Worm (Caenorhabditis elegans) whole organism, L2 larva: ENCODE results near the gene Y24F12A.1.

Experiments used
- C34F6.9 ChIP-seq: fragments of 150-350 bp; optimal IDR thresholded peaks from 2 replicates; lab custom pipeline; 2014; ENCODE audit warnings: missing biosample characterization, missing genetic modification characterization
- F13H6.1 ChIP-seq: sonication (generic microtip); optimal IDR thresholded peaks from 2 replicates; lab custom pipeline; 2016; ENCODE audit warnings: missing genetic modification characterization, missing compliant biosample characterization
- R02D3.7 ChIP-seq: fragments of 150-350 bp; optimal IDR thresholded peaks from 2 replicates; lab custom pipeline; 2014; ENCODE audit warnings: missing biosample characterization, missing genetic modification characterization
- ZK546.5 ChIP-seq: sonication (generic microtip); optimal IDR thresholded peaks from 2 replicates; lab custom pipeline; 2017; ENCODE audit warnings: missing biosample characterization, missing genetic modification characterization
- alr-1 ChIP-seq: fragments of 150-350 bp; optimal IDR thresholded peaks from 2 replicates; lab custom pipeline; 2014; ENCODE audit warnings: missing biosample characterization, missing genetic modification characterization
- aly-2 ChIP-seq: fragments of 150-350 bp; optimal IDR thresholded peaks from 2 replicates; lab custom pipeline; 2014; ENCODE audit warnings: missing biosample characterization, missing genetic modification characterization
- crh-2 ChIP-seq: sonication (generic microtip); optimal IDR thresholded peaks from 2 replicates; lab custom pipeline; 2017; ENCODE audit warnings: missing biosample characterization, missing genetic modification characterization
- egl-27 ChIP-seq: sonication (generic microtip); optimal IDR thresholded peaks from 3 replicates; lab custom pipeline; 2017; ENCODE audit warnings: missing biosample characterization, missing genetic modification reagents, missing genetic modification characterization
- gmeb-1 ChIP-seq: fragments of 150-350 bp; optimal IDR thresholded peaks from 2 replicates; lab custom pipeline; 2014; ENCODE audit warnings: missing biosample characterization, missing genetic modification characterization
- lin-11 ChIP-seq: fragments of 150-350 bp; sonication (generic microtip); optimal IDR thresholded peaks from 2 replicates; lab custom pipeline; 2014; ENCODE audit warnings: missing biosample characterization, missing genetic modification characterization, inconsistent platforms, mixed read lengths
- lin-39 ChIP-seq: fragments of 150-350 bp; optimal IDR thresholded peaks from 2 replicates; lab custom pipeline; 2014; ENCODE audit warnings: missing biosample characterization, missing genetic modification reagents, missing genetic modification characterization
- lsy-2 ChIP-seq, 2 experiments: fragments of 150-350 bp in 1 of 2; sonication (generic microtip) in 1 of 2; optimal IDR thresholded peaks; 2 replicates each; lab custom pipeline; 2014 to 2017; ENCODE audit warnings: missing biosample characterization in 2 of 2, missing genetic modification characterization in 2 of 2
- mab-5 ChIP-seq: fragments of 150-350 bp; optimal IDR thresholded peaks from 2 replicates; lab custom pipeline; 2014; ENCODE audit warnings: missing biosample characterization, missing genetic modification characterization
- mbf-1 ChIP-seq: sonication (generic microtip); optimal IDR thresholded peaks from 2 replicates; lab custom pipeline; 2017; ENCODE audit warnings: missing biosample characterization, missing genetic modification characterization
- nhr-11 ChIP-seq: fragments of 150-350 bp; optimal IDR thresholded peaks from 2 replicates; lab custom pipeline; 2014; ENCODE audit warnings: missing biosample characterization, missing genetic modification characterization
- nhr-129 ChIP-seq: fragments of 150-350 bp; optimal IDR thresholded peaks from 2 replicates; lab custom pipeline; 2014; ENCODE audit warnings: missing biosample characterization, missing genetic modification characterization
- nhr-6 ChIP-seq: fragments of 150-350 bp; optimal IDR thresholded peaks from 2 replicates; lab custom pipeline; 2014; ENCODE audit warnings: missing biosample characterization, missing genetic modification characterization
- sem-4 ChIP-seq: fragments of 150-350 bp; optimal IDR thresholded peaks from 2 replicates; lab custom pipeline; 2014; ENCODE audit warnings: missing biosample characterization, missing genetic modification reagents, missing genetic modification characterization
- sma-9 ChIP-seq, 2 experiments: fragments of 150-350 bp in 1 of 2; sonication (generic microtip) in 1 of 2; optimal IDR thresholded peaks; 2 replicates each; lab custom pipeline; 2014 to 2016; ENCODE audit warnings: missing genetic modification characterization in 2 of 2, mild to moderate bottlenecking in 1 of 2, missing biosample characterization in 1 of 2, missing compliant biosample characterization in 1 of 2, missing genetic modification reagents in 1 of 2, moderate library complexity in 1 of 2
- snpc-4 ChIP-seq: fragments of 150-350 bp; optimal IDR thresholded peaks from 2 replicates; lab custom pipeline; 2014; ENCODE audit warnings: missing biosample characterization, missing genetic modification characterization
- unc-39 ChIP-seq: fragments of 150-350 bp; optimal IDR thresholded peaks from 2 replicates; lab custom pipeline; 2014; ENCODE audit warnings: missing biosample characterization, missing genetic modification characterization
- unc-55 ChIP-seq: fragments of 150-350 bp; sonication (generic microtip); optimal IDR thresholded peaks from 3 replicates; lab custom pipeline; 2014; ENCODE audit warnings: missing biosample characterization, missing genetic modification reagents, missing genetic modification characterization
- unc-62 ChIP-seq: fragments of 150-350 bp; optimal IDR thresholded peaks from 2 replicates; lab custom pipeline; 2014; ENCODE audit warnings: missing biosample characterization, missing genetic modification reagents, missing genetic modification characterization
- zag-1 ChIP-seq: fragments of 150-350 bp; optimal IDR thresholded peaks from 2 replicates; lab custom pipeline; 2014; ENCODE audit warnings: missing biosample characterization, missing genetic modification characterization

The Y24F12A.1 gene

ce11 chrIV:11645354-11645753, 40.3 kb downstream of the Y24F12A.1 start:
- TF ChIP-seq unc-39 (tag; lab: Kevin White, UChicago) (no peak), mab-5 (tag; lab: Kevin White, UChicago) (no peak), F13H6.1 (tag; lab: Kevin White, UChicago) (peak; percentile 26), sma-9 (GFP tag; optimal IDR thresholded peaks at IDR 0.05; lab: Kevin White, UChicago) (peak; percentile 34), sma-9 (tag; optimal IDR thresholded peaks at IDR 0.05; lab: Kevin White, UChicago) (no peak), lsy-2 (tag; optimal IDR thresholded peaks at IDR 0.05; lab: Kevin White, UChicago) (peak in 1 of 2 experiments; percentile 7), nhr-129 (tag; lab: Kevin White, UChicago) (peak; percentile 45), R02D3.7 (tag; lab: Kevin White, UChicago) (no peak), unc-55 (GFP tag; lab: Kevin White, UChicago) (no peak)

ce11 chrIV:11646908-11647307, 41.9 kb downstream of the Y24F12A.1 start:
- TF ChIP-seq lin-11 (tag; lab: Kevin White, UChicago) (no peak), F13H6.1 (tag; lab: Kevin White, UChicago) (peak; percentile 19), nhr-129 (tag; lab: Kevin White, UChicago) (peak; percentile 40), sma-9 (GFP tag; optimal IDR thresholded peaks at IDR 0.05; lab: Kevin White, UChicago) (peak; percentile 30), sma-9 (tag; optimal IDR thresholded peaks at IDR 0.05; lab: Kevin White, UChicago) (no peak), nhr-6 (tag; lab: Kevin White, UChicago) (peak; percentile 7)

ce11 chrIV:11649031-11649430, 44.0 kb downstream of the Y24F12A.1 start, which contains the start of gene ZK809.8:
Gene ZK809.8 (minus strand): TSS chrIV:11649064.
- TF ChIP-seq C34F6.9 (tag; lab: Kevin White, UChicago) = peak; percentile 30
- peak; percentile 64 for TF ChIP-seq F13H6.1 (tag; lab: Kevin White, UChicago)
- no peak for TF ChIP-seq crh-2 (tag; lab: Kevin White, UChicago)
- TF ChIP-seq sma-9 (GFP tag; optimal IDR thresholded peaks at IDR 0.05; lab: Kevin White, UChicago) = peak; percentile 62
- TF ChIP-seq sma-9 (tag; optimal IDR thresholded peaks at IDR 0.05; lab: Kevin White, UChicago) = no peak
- no peak for TF ChIP-seq egl-27
- TF ChIP-seq alr-1 = no peak
- peak in 1 of 2 experiments; percentile 27 for TF ChIP-seq lsy-2 (tag; optimal IDR thresholded peaks at IDR 0.05; lab: Kevin White, UChicago)
- TF ChIP-seq gmeb-1 (tag; lab: Kevin White, UChicago) = no peak
- peak; percentile 2 for TF ChIP-seq nhr-6 (tag; lab: Kevin White, UChicago)
- TF ChIP-seq nhr-129 (tag; lab: Kevin White, UChicago) = peak; percentile 44
- TF ChIP-seq, all 48 proteins: peak for 6

ce11 chrIV:11650344-11650743, 45.3 kb downstream of the Y24F12A.1 start:
- TF ChIP-seq zag-1 (tag; lab: Kevin White, UChicago) (no peak), aly-2 (no peak), nhr-129 (tag; lab: Kevin White, UChicago) (no peak), snpc-4 (tag; lab: Kevin White, UChicago) (no peak), lin-39 (no peak)

- TF ChIP-seq ZK546.5 (tag; lab: Kevin White, UChicago) (no peak), C34F6.9 (tag; lab: Kevin White, UChicago) (peak; percentile 8), lsy-2 (tag; optimal IDR thresholded peaks at IDR 0.05; lab: Kevin White, UChicago) (peak in 1 of 2 experiments; percentile 14), sem-4 (tag; lab: Kevin White, UChicago) (no peak)
Observed at ce11 chrIV:11651965-11652453, 47.0 kb downstream of the Y24F12A.1 start, which contains the start of the genes acl-3 and ndub-6. Gene acl-3 (minus strand): TSS chrIV:11652023. Gene ndub-6 (plus strand): TSS chrIV:11652403.

ce11 chrIV:11655370-11655769, 50.3 kb downstream of the Y24F12A.1 start, which contains the start of gene ent-1:
Gene ent-1 (minus strand): TSS chrIV:11655470.
- TF ChIP-seq nhr-11 (tag; lab: Kevin White, UChicago) (no peak), unc-62 (GFP tag; lab: Kevin White, UChicago) (no peak), lsy-2 (tag; optimal IDR thresholded peaks at IDR 0.05; lab: Kevin White, UChicago) (peak in 1 of 2 experiments; percentile 4)

ce11 chrIV:11656144-11656780, 51.2 kb downstream of the Y24F12A.1 start, which contains the start of gene ZK809.5:
Gene ZK809.5 (plus strand): TSS chrIV:11656730.
- TF ChIP-seq lin-11 (tag; lab: Kevin White, UChicago) = peak; percentile 16
- peak in 1 of 2 experiments; percentile 23 for TF ChIP-seq lsy-2 (tag; optimal IDR thresholded peaks at IDR 0.05; lab: Kevin White, UChicago)
- peak; percentile 37 for TF ChIP-seq unc-55 (GFP tag; lab: Kevin White, UChicago)
- TF ChIP-seq mbf-1 (tag; lab: Kevin White, UChicago) = no peak
